Worm (Caenorhabditis elegans): ENCODE results near the gene srh-236.

DNA sequence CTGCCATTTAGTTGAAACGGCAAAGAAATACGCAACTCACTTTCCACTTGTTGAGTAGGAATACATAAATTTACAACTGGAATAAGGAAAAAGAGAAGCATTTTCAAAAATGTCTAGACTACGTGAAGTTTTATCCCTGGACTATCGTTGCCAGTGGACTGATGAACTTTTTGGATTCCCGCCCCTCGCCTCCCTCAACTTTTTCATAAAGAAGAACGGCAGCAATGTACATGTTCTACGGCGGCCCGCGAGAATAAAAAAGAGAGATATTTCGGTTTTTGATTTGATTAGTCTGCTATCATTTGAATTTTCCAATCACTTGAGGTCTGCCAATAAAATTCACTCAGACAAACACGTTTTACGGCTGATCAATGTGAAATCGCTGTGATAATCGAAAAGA lies 37.1 kb upstream of the srh-236 start, which contains the start of gene clec-243:
- TF ChIP-seq unc-39 (tag; optimal IDR thresholded peaks at IDR 0.05) (no peak), R02D3.7 (tag; optimal IDR thresholded peaks at IDR 0.05) (no peak), ZK546.5 (tag; optimal IDR thresholded peaks at IDR 0.05) (no peak)

Measured in whole organism, L2 larva.